ENCODE assay signal across 5 fruit fly cellular contexts in the genomic region with DNA sequence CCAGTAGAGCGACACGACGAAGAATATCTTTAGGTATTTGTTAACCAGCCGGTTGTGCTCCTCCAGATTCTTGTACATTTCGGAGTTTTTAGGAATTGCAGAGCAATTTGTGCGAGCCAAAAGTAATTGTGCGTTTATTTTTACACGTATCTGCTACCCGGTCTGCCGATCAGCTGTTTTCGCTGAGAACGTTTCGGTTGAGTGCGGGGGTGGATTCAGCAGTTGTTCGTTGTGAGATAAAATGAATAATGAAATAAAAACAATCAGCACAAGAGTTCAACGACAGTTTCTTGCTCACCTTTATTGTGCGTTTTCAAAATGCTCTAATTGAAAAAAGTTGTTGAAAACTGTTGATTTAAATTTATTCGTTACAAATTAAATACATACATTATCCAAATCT.
TF ChIP-seq lines count a peak whose summit lies in the region.

A gene (minus strand): TSS at position 176 of the 400 bp plus-strand sequence.

- no peak for TF ChIP-seq CTCF in whole organism, embryonic (GFP tag; optimal IDR thresholded peaks at IDR 0.05; lab: Kevin White, UChicago)

TF ChIP-seq in whole organism, adult, 20 proteins besides CTCF, POLR2A, EP300 and RAD21 (continues in another document):
- no peak for TF ChIP-seq ovo (GFP tag; optimal IDR thresholded peaks at IDR 0.05; lab: Kevin White, UChicago)
- TF ChIP-seq CG11617 (GFP tag; optimal IDR thresholded peaks at IDR 0.05; lab: Kevin White, UChicago), result no peak
- TF ChIP-seq CG33017 (tag; optimal IDR thresholded peaks at IDR 0.05; lab: Kevin White, UChicago), result no peak
- TF ChIP-seq cnc (optimal IDR thresholded peaks at IDR 0.05; lab: Kevin White, UChicago), result no peak
- TF ChIP-seq CG7045 (GFP tag; optimal IDR thresholded peaks at IDR 0.05; lab: Kevin White, UChicago), result no peak
- no peak for TF ChIP-seq Crg-1 (GFP tag; optimal IDR thresholded peaks at IDR 0.05; lab: Kevin White, UChicago)
- TF ChIP-seq bab1 (GFP tag; optimal IDR thresholded peaks at IDR 0.05; lab: Kevin White, UChicago), result peak; percentile 64
- peak; percentile 6 for TF ChIP-seq Mnt (GFP tag; optimal IDR thresholded peaks at IDR 0.05; lab: Kevin White, UChicago)
- TF ChIP-seq Hr96 (GFP tag; optimal IDR thresholded peaks at IDR 0.05; lab: Kevin White, UChicago), result no peak
- no peak for TF ChIP-seq tj (GFP tag; optimal IDR thresholded peaks at IDR 0.05; lab: Kevin White, UChicago)
- no peak for TF ChIP-seq cic (GFP tag; optimal IDR thresholded peaks at IDR 0.05; lab: Kevin White, UChicago)
- TF ChIP-seq CG12768 (GFP tag; optimal IDR thresholded peaks at IDR 0.05; lab: Kevin White, UChicago), result peak; percentile 8
- no peak for TF ChIP-seq CG7101 (tag; optimal IDR thresholded peaks at IDR 0.05; lab: Kevin White, UChicago)
- no peak for TF ChIP-seq CG1620 (GFP tag; optimal IDR thresholded peaks at IDR 0.05; lab: Kevin White, UChicago)
- TF ChIP-seq kay (GFP tag; lab: Kevin White, UChicago; ENCODE audit: borderline replicate concordance), result no peak
- TF ChIP-seq toe (GFP tag; optimal IDR thresholded peaks at IDR 0.05; lab: Kevin White, UChicago), result no peak
- TF ChIP-seq pad (GFP tag; optimal IDR thresholded peaks at IDR 0.05; lab: Kevin White, UChicago), result peak; percentile 7
- no peak for TF ChIP-seq CG14711 (tag; optimal IDR thresholded peaks at IDR 0.05; lab: Kevin White, UChicago)

TF ChIP-seq in whole organism, embryonic, 481 proteins besides CTCF, POLR2A, EP300 and RAD21 (continues in another document):
- TF ChIP-seq CG6765 (GFP tag; optimal IDR thresholded peaks at IDR 0.05; lab: Kevin White, UChicago), result no peak
- TF ChIP-seq CG9727 (GFP tag; optimal IDR thresholded peaks at IDR 0.05; lab: Kevin White, UChicago), result no peak
- TF ChIP-seq Adf1 (GFP tag; IDR thresholded peaks at IDR 0.05; lab: Robert Waterston, UW), result no peak
- TF ChIP-seq CG4424 (GFP tag; optimal IDR thresholded peaks at IDR 0.05; lab: Kevin White, UChicago), result no peak
- TF ChIP-seq CG3065 (GFP tag; optimal IDR thresholded peaks at IDR 0.05; lab: Kevin White, UChicago), result no peak
- no peak for TF ChIP-seq CG9437 (GFP tag; optimal IDR thresholded peaks at IDR 0.05; lab: Kevin White, UChicago)
- TF ChIP-seq MESR4 (GFP tag; optimal IDR thresholded peaks at IDR 0.05; lab: Kevin White, UChicago), result peak; percentile 41
- no peak for TF ChIP-seq ttk (GFP tag; IDR thresholded peaks at IDR 0.05; lab: Robert Waterston, UW)
- no peak for TF ChIP-seq CG2678 (tag; optimal IDR thresholded peaks at IDR 0.05; lab: Kevin White, UChicago)
- TF ChIP-seq Dp (GFP tag; optimal IDR thresholded peaks at IDR 0.05; lab: Kevin White, UChicago), result no peak
- TF ChIP-seq dysf (GFP tag; IDR thresholded peaks at IDR 0.05; lab: Robert Waterston, UW), result no peak
- no peak for TF ChIP-seq Dref (GFP tag; IDR thresholded peaks at IDR 0.05; lab: Robert Waterston, UW)
- no peak for TF ChIP-seq chinmo (GFP tag; IDR thresholded peaks at IDR 0.05; lab: Robert Waterston, UW; ENCODE audit: partially characterized antibody)
- TF ChIP-seq Atf-2 (GFP tag; optimal IDR thresholded peaks at IDR 0.05; lab: Kevin White, UChicago), result no peak
- no peak for TF ChIP-seq fu2 (GFP tag; optimal IDR thresholded peaks at IDR 0.05; lab: Kevin White, UChicago)
- no peak for TF ChIP-seq org-1 (GFP tag; optimal IDR thresholded peaks at IDR 0.05; lab: Kevin White, UChicago)
- no peak for TF ChIP-seq Neu2 (GFP tag; optimal IDR thresholded peaks at IDR 0.05; lab: Kevin White, UChicago; ENCODE audit: borderline replicate concordance)
- TF ChIP-seq CG17912 (GFP tag; optimal IDR thresholded peaks at IDR 0.05; lab: Kevin White, UChicago), result no peak

TF ChIP-seq in whole organism, prepupa, 60 proteins besides CTCF, POLR2A, EP300 and RAD21:
- TF ChIP-seq spab (GFP tag; optimal IDR thresholded peaks at IDR 0.05; lab: Kevin White, UChicago), result no peak
- no peak for TF ChIP-seq CG7368 (GFP tag; optimal IDR thresholded peaks at IDR 0.05; lab: Kevin White, UChicago)
- TF ChIP-seq esn (GFP tag; optimal IDR thresholded peaks at IDR 0.05; lab: Kevin White, UChicago), result peak; percentile 9
- TF ChIP-seq CG11902 (GFP tag; optimal IDR thresholded peaks at IDR 0.05; lab: Kevin White, UChicago), result no peak
- TF ChIP-seq Hr4 (GFP tag; optimal IDR thresholded peaks at IDR 0.05; lab: Kevin White, UChicago), result no peak
- no peak for TF ChIP-seq achi (GFP tag; optimal IDR thresholded peaks at IDR 0.05; lab: Kevin White, UChicago)
- TF ChIP-seq CG8119 (GFP tag; IDR thresholded peaks at IDR 0.05; lab: Robert Waterston, UW), result no peak
- TF ChIP-seq salr (GFP tag; optimal IDR thresholded peaks at IDR 0.05; lab: Kevin White, UChicago), result no peak
- TF ChIP-seq CG10669 (GFP tag; optimal IDR thresholded peaks at IDR 0.05; lab: Kevin White, UChicago), result no peak
- peak; percentile 17 for TF ChIP-seq CG3032 (tag; optimal IDR thresholded peaks at IDR 0.05; lab: Kevin White, UChicago)
- no peak for TF ChIP-seq Eip93F (GFP tag; optimal IDR thresholded peaks at IDR 0.05; lab: Kevin White, UChicago)
- TF ChIP-seq CG15336 (GFP tag; IDR thresholded peaks at IDR 0.05; lab: Robert Waterston, UW), result 0 out of 2 replicates have a peak, but pooled peaks have one; percentile 12
TF ChIP-seq in whole organism, prepupa: peak in this region for 3.

TF ChIP-seq in whole organism, pupa, 21 proteins besides CTCF, POLR2A, EP300 and RAD21:
- TF ChIP-seq CG4496 (GFP tag; IDR thresholded peaks at IDR 0.05; lab: Robert Waterston, UW) (no peak), Pif1B (GFP tag; optimal IDR thresholded peaks at IDR 0.05; lab: Kevin White, UChicago) (no peak), CG9948 (tag; optimal IDR thresholded peaks at IDR 0.05; lab: Kevin White, UChicago) (no peak), CG32121 (GFP tag; IDR thresholded peaks at IDR 0.05; lab: Robert Waterston, UW) (peak; percentile 32; the same call in 1 of the 2 replicates), Ets98B (GFP tag; IDR thresholded peaks at IDR 0.05; lab: Robert Waterston, UW) (peak; percentile 7; the same call in 1 of the 2 replicates), D1 (tag; optimal IDR thresholded peaks at IDR 0.05; lab: Kevin White, UChicago) (peak; percentile 37), EcR (GFP tag; optimal IDR thresholded peaks at IDR 0.05; lab: Kevin White, UChicago) (peak; percentile 25)

TF ChIP-seq in whole organism, wandering third instar larva, 38 proteins besides CTCF, POLR2A, EP300 and RAD21:
- TF ChIP-seq dmrt93B (GFP tag; optimal IDR thresholded peaks at IDR 0.05; lab: Kevin White, UChicago) (no peak), sv (GFP tag; optimal IDR thresholded peaks at IDR 0.05; lab: Kevin White, UChicago) (no peak), Dif (GFP tag; optimal IDR thresholded peaks at IDR 0.05; lab: Kevin White, UChicago; ENCODE audit: partially characterized antibody) (peak; percentile 44), CG9705 (GFP tag; optimal IDR thresholded peaks at IDR 0.05; lab: Kevin White, UChicago) (peak; percentile 20), rgr (GFP tag; optimal IDR thresholded peaks at IDR 0.05; lab: Kevin White, UChicago) (no peak), HLH106 (tag; optimal IDR thresholded peaks at IDR 0.05; lab: Kevin White, UChicago) (peak; percentile 21)
